Worm (Caenorhabditis elegans) whole organism, late embryonic: ENCODE data around the gene fkb-6.

ENCODE experiments used
- C08G9.2 ChIP-seq: sonication (generic microtip); optimal IDR thresholded peaks from 2 replicates; lab custom pipeline; 2016; ENCODE audit warnings: mild to moderate bottlenecking, missing genetic modification characterization, moderate library complexity, missing compliant biosample characterization
- C38D4.7 ChIP-seq: fragments of 200-800 bp; sonication (Bioruptor generic); optimal IDR thresholded peaks from 2 replicates; lab custom pipeline; 2018; ENCODE audit warnings: mild to moderate bottlenecking, missing genetic modification characterization, moderate library complexity, missing compliant biosample characterization
- F13H6.1 ChIP-seq: sonication (generic microtip); optimal IDR thresholded peaks from 2 replicates; lab custom pipeline; 2016; ENCODE audit warnings: missing genetic modification characterization, missing compliant biosample characterization
- ceh-18 ChIP-seq: sonication (generic microtip); optimal IDR thresholded peaks from 2 replicates; lab custom pipeline; 2016; ENCODE audit warnings: missing genetic modification characterization, missing compliant biosample characterization
- ceh-2 ChIP-seq: sonication (generic microtip); optimal IDR thresholded peaks from 2 replicates; lab custom pipeline; 2016; ENCODE audit warnings: missing genotype, missing genetic modification characterization, missing compliant biosample characterization
- ceh-22 ChIP-seq: sonication (generic microtip); optimal IDR thresholded peaks from 2 replicates; lab custom pipeline; 2017; ENCODE audit warnings: missing biosample characterization, missing genetic modification characterization
- ceh-31 ChIP-seq: sonication (generic microtip); optimal IDR thresholded peaks from 2 replicates; lab custom pipeline; 2016; ENCODE audit warnings: missing genetic modification characterization, missing compliant biosample characterization
- ceh-34 ChIP-seq: sonication (generic microtip); optimal IDR thresholded peaks from 2 replicates; lab custom pipeline; 2016; ENCODE audit warnings: mild to moderate bottlenecking, missing genetic modification characterization, missing compliant biosample characterization
- ceh-45 ChIP-seq: fragments of 200-800 bp; sonication (Bioruptor generic); IDR thresholded peaks from 2 replicates; pipeline ENCODE4 v1.3.6; 2022; ENCODE audit warnings: missing genetic modification reagents, missing genetic modification characterization, missing compliant biosample characterization
- ceh-48 ChIP-seq: sonication (generic microtip); optimal IDR thresholded peaks from 2 replicates; lab custom pipeline; 2016; ENCODE audit warnings: missing genetic modification characterization, inconsistent platforms, missing compliant biosample characterization
- ceh-6 ChIP-seq: fragments of 200-800 bp; sonication (Bioruptor generic); optimal IDR thresholded peaks from 2 replicates; lab custom pipeline; 2018; ENCODE audit warnings: mild to moderate bottlenecking, missing genetic modification characterization, missing compliant biosample characterization
- elt-4 ChIP-seq: sonication (generic microtip); optimal IDR thresholded peaks from 2 replicates; lab custom pipeline; 2016; ENCODE audit warnings: missing genetic modification characterization, missing compliant biosample characterization
- eyg-1 ChIP-seq: sonication (generic microtip); optimal IDR thresholded peaks from 2 replicates; lab custom pipeline; 2016; ENCODE audit warnings: missing genotype, missing genetic modification characterization, missing compliant biosample characterization
- fkh-10 ChIP-seq: fragments of 150-350 bp; optimal IDR thresholded peaks from 2 replicates; lab custom pipeline; 2014; ENCODE audit warnings: missing biosample characterization, missing genetic modification reagents, missing genetic modification characterization
- gmeb-2 ChIP-seq: sonication (generic microtip); optimal IDR thresholded peaks from 2 replicates; lab custom pipeline; 2016; ENCODE audit warnings: missing genetic modification characterization, inconsistent platforms, missing compliant biosample characterization
- hlh-13 ChIP-seq: fragments of 200-800 bp; sonication (Bioruptor generic); optimal IDR thresholded peaks from 2 replicates; lab custom pipeline; 2018; ENCODE audit warnings: mild to moderate bottlenecking, missing genetic modification characterization, missing compliant biosample characterization
- hlh-15 ChIP-seq: sonication (generic microtip); optimal IDR thresholded peaks from 2 replicates; lab custom pipeline; 2016; ENCODE audit warnings: missing genetic modification characterization, missing compliant biosample characterization
- hlh-30 ChIP-seq: sonication (generic microtip); optimal IDR thresholded peaks from 2 replicates; lab custom pipeline; 2017; ENCODE audit warnings: antibody characterized with exemption, missing genetic modification characterization, missing compliant biosample characterization; ENCODE audit not compliant: insufficient read depth
- hlh-6 ChIP-seq: sonication (generic microtip); optimal IDR thresholded peaks from 2 replicates; lab custom pipeline; 2016; ENCODE audit warnings: missing genotype, missing genetic modification characterization, missing compliant biosample characterization
- hlh-8 ChIP-seq: sonication (generic microtip); optimal IDR thresholded peaks from 2 replicates; lab custom pipeline; 2016; ENCODE audit warnings: missing genotype, missing genetic modification characterization, missing compliant biosample characterization
- lim-6 ChIP-seq: sonication (generic microtip); optimal IDR thresholded peaks from 2 replicates; lab custom pipeline; 2016; ENCODE audit warnings: missing genetic modification characterization, missing compliant biosample characterization
- lin-11 ChIP-seq: fragments of 200-800 bp; sonication (Bioruptor generic); optimal IDR thresholded peaks from 2 replicates; lab custom pipeline; 2018; ENCODE audit warnings: mild to moderate bottlenecking, missing genetic modification characterization, missing compliant biosample characterization
- madf-2 ChIP-seq: sonication (generic microtip); optimal IDR thresholded peaks from 2 replicates; lab custom pipeline; 2017; ENCODE audit warnings: missing genetic modification characterization, missing compliant biosample characterization
- mec-3 ChIP-seq: sonication (generic microtip); optimal IDR thresholded peaks from 2 replicates; lab custom pipeline; 2016; ENCODE audit warnings: borderline replicate concordance, missing genetic modification characterization, missing compliant biosample characterization
- nfya-1 ChIP-seq: sonication (generic microtip); optimal IDR thresholded peaks from 2 replicates; lab custom pipeline; 2017; ENCODE audit warnings: missing genetic modification characterization, mild to moderate bottlenecking, missing compliant biosample characterization, antibody characterized with exemption, moderate library complexity
- nhr-11 ChIP-seq: fragments of 150-350 bp; optimal IDR thresholded peaks from 2 replicates; lab custom pipeline; 2014; ENCODE audit warnings: missing biosample characterization, missing genetic modification characterization
- nhr-232 ChIP-seq: sonication (generic microtip); optimal IDR thresholded peaks from 2 replicates; lab custom pipeline; 2016; ENCODE audit warnings: missing genetic modification characterization, missing compliant biosample characterization
- npax-4 ChIP-seq: sonication (generic microtip); optimal IDR thresholded peaks from 2 replicates; lab custom pipeline; 2016; ENCODE audit warnings: missing genetic modification characterization, missing compliant biosample characterization
- odd-2 ChIP-seq: sonication (generic microtip); optimal IDR thresholded peaks from 2 replicates; lab custom pipeline; 2017; ENCODE audit warnings: antibody characterized with exemption, mild to moderate bottlenecking, missing genetic modification characterization, missing compliant biosample characterization
- pha-4 ChIP-seq: fragments of 150-350 bp; optimal IDR thresholded peaks from 2 replicates; lab custom pipeline; 2018; ENCODE audit warnings: missing biosample characterization, missing genetic modification reagents, missing genetic modification characterization
- ref-2 ChIP-seq: sonication (generic microtip); optimal IDR thresholded peaks from 2 replicates; lab custom pipeline; 2016; ENCODE audit warnings: missing genetic modification characterization, missing compliant biosample characterization
- tbx-2 ChIP-seq: sonication (generic microtip); optimal IDR thresholded peaks from 2 replicates; lab custom pipeline; 2016; ENCODE audit warnings: missing genetic modification characterization, missing compliant biosample characterization
- tbx-7 ChIP-seq: sonication (generic microtip); optimal IDR thresholded peaks from 2 replicates; lab custom pipeline; 2016; ENCODE audit warnings: missing genotype, missing genetic modification characterization, missing compliant biosample characterization
- ttx-3 ChIP-seq: sonication (generic microtip); optimal IDR thresholded peaks from 2 replicates; lab custom pipeline; 2016; ENCODE audit warnings: missing genetic modification reagents, missing genetic modification characterization, missing compliant biosample characterization
- unc-3 ChIP-seq, 2 experiments: fragments of 200-800 bp in 1 of 2; sonication (Bioruptor generic) in 1 of 2; sonication (generic microtip) in 1 of 2; conservative IDR thresholded peaks in 1 of 2; optimal IDR thresholded peaks in 1 of 2; 2 replicates each; pipeline versions ENCODE4 v1.3.6 to Lab custom; 2016 to 2022; ENCODE audit warnings: missing compliant biosample characterization in 2 of 2, missing genetic modification characterization in 2 of 2, missing genetic modification reagents in 1 of 2
- unc-42 ChIP-seq: sonication (generic microtip); optimal IDR thresholded peaks from 2 replicates; lab custom pipeline; 2016; ENCODE audit warnings: missing genotype, missing genetic modification characterization, missing compliant biosample characterization
- unc-55 ChIP-seq: sonication (generic microtip); optimal IDR thresholded peaks from 2 replicates; lab custom pipeline; 2017; ENCODE audit warnings: missing biosample characterization, missing genetic modification reagents, missing genetic modification characterization
- unc-86 ChIP-seq: sonication (generic microtip); optimal IDR thresholded peaks from 2 replicates; lab custom pipeline; 2016; ENCODE audit warnings: missing genetic modification characterization, missing compliant biosample characterization

The fkb-6 gene

ce11 chrV:20868329-20868728 lies 22.4 kb downstream of the fkb-6 start, which contains the start of gene F31D4.8:
Gene F31D4.8, minus strand, starts transcription at chrV:20868429.
- no peak for TF ChIP-seq nfya-1 (tag; lab: Kevin White, UChicago)
- TF ChIP-seq ref-2 (tag; lab: Kevin White, UChicago), result no peak
- TF ChIP-seq ceh-2 (tag; lab: Kevin White, UChicago), result no peak
- TF ChIP-seq nhr-232 (tag; lab: Kevin White, UChicago), result no peak
- no peak for TF ChIP-seq F13H6.1 (tag; lab: Kevin White, UChicago)
- no peak for TF ChIP-seq unc-3 (GFP tag; conservative IDR thresholded peaks at IDR 0.05; lab: Robert Waterston, UW)
- TF ChIP-seq unc-3 (tag; optimal IDR thresholded peaks at IDR 0.05; lab: Kevin White, UChicago), result no peak
- TF ChIP-seq hlh-6, result no peak
- TF ChIP-seq ceh-48 (tag; lab: Kevin White, UChicago), result no peak
- no peak for TF ChIP-seq lin-11 (tag; lab: Kevin White, UChicago)
- no peak for TF ChIP-seq madf-2

- no peak for TF ChIP-seq F13H6.1 (tag; lab: Kevin White, UChicago)
- TF ChIP-seq unc-86, result no peak
- TF ChIP-seq eyg-1, result no peak
- TF ChIP-seq C38D4.7 (GFP tag; lab: Kevin White, UChicago), result no peak
- TF ChIP-seq npax-4, result no peak
- TF ChIP-seq ttx-3 (tag; lab: Kevin White, UChicago), result no peak
- TF ChIP-seq ceh-6 (GFP tag; lab: Kevin White, UChicago), result no peak
- no peak for TF ChIP-seq hlh-15 (tag; lab: Kevin White, UChicago)
- no peak for TF ChIP-seq pha-4
- TF ChIP-seq unc-3 (GFP tag; conservative IDR thresholded peaks at IDR 0.05; lab: Robert Waterston, UW), result no peak
- TF ChIP-seq unc-3 (tag; optimal IDR thresholded peaks at IDR 0.05; lab: Kevin White, UChicago), result no peak
- TF ChIP-seq mec-3 (tag; lab: Kevin White, UChicago), result no peak
- TF ChIP-seq fkh-10, result no peak
- TF ChIP-seq hlh-30 (tag; lab: Kevin White, UChicago), result no peak
- TF ChIP-seq hlh-8, result no peak
- no peak for TF ChIP-seq unc-55
- no peak for TF ChIP-seq ceh-45 (GFP tag; lab: Robert Waterston, UW)
- TF ChIP-seq elt-4 (tag; lab: Kevin White, UChicago), result no peak
- TF ChIP-seq tbx-7, result no peak
- TF ChIP-seq ceh-34, result no peak
- no peak for TF ChIP-seq hlh-13 (GFP tag; lab: Kevin White, UChicago)
Measured at ce11 chrV:20870633-20871032, 24.7 kb downstream of the fkb-6 start.

- TF ChIP-seq ceh-22 (tag; lab: Kevin White, UChicago), result no peak
- TF ChIP-seq tbx-2, result no peak
- no peak for TF ChIP-seq tbx-7
- no peak for TF ChIP-seq nfya-1 (tag; lab: Kevin White, UChicago)
- no peak for TF ChIP-seq nhr-11
- no peak for TF ChIP-seq gmeb-2 (tag; lab: Kevin White, UChicago)
- no peak for TF ChIP-seq ceh-18 (tag; lab: Kevin White, UChicago)
- no peak for TF ChIP-seq ceh-31 (tag; lab: Kevin White, UChicago)
- TF ChIP-seq lim-6 (tag; lab: Kevin White, UChicago), result no peak
- TF ChIP-seq odd-2 (tag; lab: Kevin White, UChicago), result no peak
- no peak for TF ChIP-seq hlh-30 (tag; lab: Kevin White, UChicago)
- no peak for TF ChIP-seq C08G9.2 (tag; lab: Kevin White, UChicago)
Measured at ce11 chrV:20871194-20871593, 25.2 kb downstream of the fkb-6 start.

DNA sequence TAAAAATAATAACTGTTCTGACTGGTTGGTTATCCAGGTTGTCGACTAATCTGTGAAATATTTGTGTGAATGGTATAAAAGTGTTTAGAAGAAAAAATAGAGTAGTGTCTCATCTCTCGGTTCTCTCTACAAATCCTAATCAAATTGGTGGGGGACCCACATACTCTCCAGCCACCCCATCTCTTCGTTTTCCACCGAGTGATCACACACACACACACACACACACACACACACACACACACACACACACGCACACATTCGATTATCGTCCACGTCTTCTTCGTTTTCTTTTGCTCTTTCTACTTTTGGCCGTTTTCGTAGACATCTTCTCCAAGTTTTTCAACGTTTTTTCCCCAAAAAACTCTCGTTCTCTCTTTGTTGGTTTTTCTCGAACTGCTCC lies 27.2 kb downstream of the fkb-6 start:
- TF ChIP-seq lin-11 (tag; lab: Kevin White, UChicago) (no peak), ceh-31 (tag; lab: Kevin White, UChicago) (peak; percentile 2), ceh-18 (tag; lab: Kevin White, UChicago) (no peak), nhr-11 (no peak), unc-42 (tag; lab: Kevin White, UChicago) (peak; percentile 99)
